Worm (Caenorhabditis elegans) whole organism, midembryonic: ENCODE data around the gene clec-263.

ENCODE experiments used
- T22C8.4 ChIP-seq: fragments of 200-800 bp; sonication (Bioruptor generic); IDR thresholded peaks from 2 replicates; pipeline ENCODE4 v1.3.6; 2022; ENCODE audit warnings: missing genetic modification characterization, missing compliant biosample characterization
- flt-1 ChIP-seq: fragments of 200-800 bp; sonication (Bioruptor generic); IDR thresholded peaks from 2 replicates; pipeline ENCODE4 v1.3.6; 2022; ENCODE audit warnings: missing genetic modification characterization, missing compliant biosample characterization
- klf-2 ChIP-seq: fragments of 200-800 bp; sonication (Bioruptor generic); conservative IDR thresholded peaks from 2 replicates; pipeline ENCODE4 v1.3.6; 2022; ENCODE audit warnings: missing genetic modification reagents, missing genetic modification characterization, missing compliant biosample characterization
- med-1 ChIP-seq: sonication (generic microtip); optimal IDR thresholded peaks from 2 replicates; lab custom pipeline; 2017; ENCODE audit warnings: missing genetic modification characterization, mild to moderate bottlenecking, missing compliant biosample characterization, antibody characterized with exemption, missing genetic modification reagents; ENCODE audit not compliant: insufficient read depth
- tab-1 ChIP-seq: fragments of 200-800 bp; sonication (Bioruptor generic); IDR thresholded peaks from 2 replicates; pipeline ENCODE4 v1.3.6; 2022; ENCODE audit warnings: missing genetic modification characterization, missing compliant biosample characterization
- ztf-23 ChIP-seq: fragments of 200-800 bp; sonication (Bioruptor generic); IDR thresholded peaks from 2 replicates; pipeline ENCODE4 v1.3.6; 2022; ENCODE audit warnings: missing genetic modification reagents, missing genetic modification characterization, missing compliant biosample characterization
- ztf-29 ChIP-seq: fragments of 200-800 bp; sonication (Bioruptor generic); IDR thresholded peaks from 2 replicates; pipeline ENCODE4 v1.3.6; 2022; ENCODE audit warnings: missing genetic modification reagents, missing genetic modification characterization, missing compliant biosample characterization

ce11 chrV:20525816-20526459 is 48.5 kb upstream of the clec-263 start, which contains the start of the genes srh-166 and Y38H6C.24:
- TF ChIP-seq tab-1 (GFP tag; lab: Robert Waterston, UW) (no peak), flt-1 (no peak), med-1 (GFP tag; lab: Kevin White, UChicago) (no peak), T22C8.4 (GFP tag; lab: Robert Waterston, UW) (no peak), klf-2 (GFP tag; lab: Robert Waterston, UW) (no peak), ztf-29 (no peak), ztf-23 (GFP tag; lab: Robert Waterston, UW) (no peak)
